Worm (Caenorhabditis elegans) whole organism, late embryonic: Measurements from ENCODE around the gene ugt-61.
"Not testable (repeated sequence)": the region's sequence is repeated elsewhere in the genome, so short reads cannot be mapped to it uniquely, and the experiment has no call there.

Experiments used
- C08G9.2 ChIP-seq: sonication (generic microtip); optimal IDR thresholded peaks from 2 replicates; lab custom pipeline; 2016; ENCODE audit warnings: mild to moderate bottlenecking, missing genetic modification characterization, moderate library complexity, missing compliant biosample characterization
- F13H6.1 ChIP-seq: sonication (generic microtip); optimal IDR thresholded peaks from 2 replicates; lab custom pipeline; 2016; ENCODE audit warnings: missing genetic modification characterization, missing compliant biosample characterization
- Y22D7AL.16 ChIP-seq: sonication (generic microtip); optimal IDR thresholded peaks from 2 replicates; lab custom pipeline; 2016; ENCODE audit warnings: missing genetic modification characterization, missing compliant biosample characterization
- ama-1 ChIP-seq: fragments of 150-350 bp; optimal IDR thresholded peaks from 2 replicates; lab custom pipeline; 2014
- ceh-14 ChIP-seq: sonication (generic microtip); optimal IDR thresholded peaks from 2 replicates; lab custom pipeline; 2016; ENCODE audit warnings: missing genotype, missing genetic modification characterization, missing compliant biosample characterization
- ceh-19 ChIP-seq: fragments of 200-800 bp; sonication (Bioruptor generic); optimal IDR thresholded peaks from 2 replicates; lab custom pipeline; 2018; ENCODE audit warnings: mild to moderate bottlenecking, missing genetic modification characterization, missing compliant biosample characterization
- ceh-30 ChIP-seq: fragments of 150-350 bp; optimal IDR thresholded peaks from 2 replicates; lab custom pipeline; 2014; ENCODE audit warnings: missing biosample characterization, missing genetic modification characterization
- ceh-45 ChIP-seq: fragments of 200-800 bp; sonication (Bioruptor generic); IDR thresholded peaks from 2 replicates; pipeline ENCODE4 v1.3.6; 2022; ENCODE audit warnings: missing genetic modification reagents, missing genetic modification characterization, missing compliant biosample characterization
- ceh-6 ChIP-seq: fragments of 200-800 bp; sonication (Bioruptor generic); optimal IDR thresholded peaks from 2 replicates; lab custom pipeline; 2018; ENCODE audit warnings: mild to moderate bottlenecking, missing genetic modification characterization, missing compliant biosample characterization
- ceh-9 ChIP-seq: sonication (generic microtip); optimal IDR thresholded peaks from 2 replicates; lab custom pipeline; 2016; ENCODE audit warnings: mild to moderate bottlenecking, missing genetic modification characterization, inconsistent platforms, missing compliant biosample characterization
- che-1 ChIP-seq: sonication (generic microtip); optimal IDR thresholded peaks from 2 replicates; lab custom pipeline; 2016; ENCODE audit warnings: mild to moderate bottlenecking, missing genetic modification characterization, missing compliant biosample characterization
- dmd-4 ChIP-seq: sonication (generic microtip); optimal IDR thresholded peaks from 2 replicates; lab custom pipeline; 2016; ENCODE audit warnings: borderline replicate concordance, missing genetic modification characterization, missing compliant biosample characterization
- dve-1 ChIP-seq: sonication (generic microtip); optimal IDR thresholded peaks from 2 replicates; lab custom pipeline; 2017; ENCODE audit warnings: antibody characterized with exemption, mild to moderate bottlenecking, missing genetic modification characterization, missing compliant biosample characterization
- elt-2 ChIP-seq: sonication (generic microtip); optimal IDR thresholded peaks from 2 replicates; lab custom pipeline; 2016; ENCODE audit warnings: missing genetic modification reagents, missing genetic modification characterization, missing compliant biosample characterization
- eyg-1 ChIP-seq: sonication (generic microtip); optimal IDR thresholded peaks from 2 replicates; lab custom pipeline; 2016; ENCODE audit warnings: missing genotype, missing genetic modification characterization, missing compliant biosample characterization
- gmeb-2 ChIP-seq: sonication (generic microtip); optimal IDR thresholded peaks from 2 replicates; lab custom pipeline; 2016; ENCODE audit warnings: missing genetic modification characterization, inconsistent platforms, missing compliant biosample characterization
- hlh-30 ChIP-seq: sonication (generic microtip); optimal IDR thresholded peaks from 2 replicates; lab custom pipeline; 2017; ENCODE audit warnings: antibody characterized with exemption, missing genetic modification characterization, missing compliant biosample characterization; ENCODE audit not compliant: insufficient read depth
- hlh-6 ChIP-seq: sonication (generic microtip); optimal IDR thresholded peaks from 2 replicates; lab custom pipeline; 2016; ENCODE audit warnings: missing genotype, missing genetic modification characterization, missing compliant biosample characterization
- lim-6 ChIP-seq: sonication (generic microtip); optimal IDR thresholded peaks from 2 replicates; lab custom pipeline; 2016; ENCODE audit warnings: missing genetic modification characterization, missing compliant biosample characterization
- lin-11 ChIP-seq: fragments of 200-800 bp; sonication (Bioruptor generic); optimal IDR thresholded peaks from 2 replicates; lab custom pipeline; 2018; ENCODE audit warnings: mild to moderate bottlenecking, missing genetic modification characterization, missing compliant biosample characterization
- madf-2 ChIP-seq: sonication (generic microtip); optimal IDR thresholded peaks from 2 replicates; lab custom pipeline; 2017; ENCODE audit warnings: missing genetic modification characterization, missing compliant biosample characterization
- mec-3 ChIP-seq: sonication (generic microtip); optimal IDR thresholded peaks from 2 replicates; lab custom pipeline; 2016; ENCODE audit warnings: borderline replicate concordance, missing genetic modification characterization, missing compliant biosample characterization
- nhr-11 ChIP-seq: fragments of 150-350 bp; optimal IDR thresholded peaks from 2 replicates; lab custom pipeline; 2014; ENCODE audit warnings: missing biosample characterization, missing genetic modification characterization
- npax-4 ChIP-seq: sonication (generic microtip); optimal IDR thresholded peaks from 2 replicates; lab custom pipeline; 2016; ENCODE audit warnings: missing genetic modification characterization, missing compliant biosample characterization
- pag-3 ChIP-seq: sonication (generic microtip); optimal IDR thresholded peaks from 2 replicates; lab custom pipeline; 2016; ENCODE audit warnings: missing compliant biosample characterization, missing genetic modification characterization, borderline replicate concordance
- pha-2 ChIP-seq: sonication (generic microtip); optimal IDR thresholded peaks from 2 replicates; lab custom pipeline; 2017; ENCODE audit warnings: mild to moderate bottlenecking, missing genetic modification characterization, missing compliant biosample characterization
- pha-4 ChIP-seq: fragments of 150-350 bp; optimal IDR thresholded peaks from 2 replicates; lab custom pipeline; 2018; ENCODE audit warnings: missing biosample characterization, missing genetic modification reagents, missing genetic modification characterization
- ref-2 ChIP-seq: sonication (generic microtip); optimal IDR thresholded peaks from 2 replicates; lab custom pipeline; 2016; ENCODE audit warnings: missing genetic modification characterization, missing compliant biosample characterization
- sdc-2 ChIP-seq: sonication (generic microtip); optimal IDR thresholded peaks from 2 replicates; lab custom pipeline; 2016; ENCODE audit warnings: missing genotype, missing genetic modification characterization, missing compliant biosample characterization
- sox-4 ChIP-seq: sonication (generic microtip); optimal IDR thresholded peaks from 2 replicates; lab custom pipeline; 2017; ENCODE audit warnings: mild to moderate bottlenecking, missing genetic modification characterization, inconsistent platforms, missing compliant biosample characterization
- syd-9 ChIP-seq: sonication (generic microtip); optimal IDR thresholded peaks from 2 replicates; lab custom pipeline; 2016; ENCODE audit warnings: mild to moderate bottlenecking, missing genetic modification characterization, moderate library complexity, missing compliant biosample characterization
- tbx-7 ChIP-seq: sonication (generic microtip); optimal IDR thresholded peaks from 2 replicates; lab custom pipeline; 2016; ENCODE audit warnings: missing genotype, missing genetic modification characterization, missing compliant biosample characterization
- ttx-3 ChIP-seq: sonication (generic microtip); optimal IDR thresholded peaks from 2 replicates; lab custom pipeline; 2016; ENCODE audit warnings: missing genetic modification reagents, missing genetic modification characterization, missing compliant biosample characterization
- ztf-16 ChIP-seq: sonication (generic microtip); optimal IDR thresholded peaks from 2 replicates; lab custom pipeline; 2017; ENCODE audit warnings: missing genetic modification characterization, missing compliant biosample characterization

Gene ugt-61

ce11 chrV:4758540-4758939 lies 16.3 kb downstream of the ugt-61 start:
- TF ChIP-seq lim-6 (tag; lab: Kevin White, UChicago), result no peak
- no peak for TF ChIP-seq ama-1 (lab: Kevin White, UChicago)
- no peak for TF ChIP-seq sox-4 (tag; lab: Kevin White, UChicago)
- no peak for TF ChIP-seq ceh-6
- no peak for TF ChIP-seq hlh-6
- no peak for TF ChIP-seq ceh-30
- TF ChIP-seq elt-2 (tag; lab: Kevin White, UChicago), result no peak
- no peak for TF ChIP-seq ztf-16 (tag; lab: Kevin White, UChicago)
- TF ChIP-seq ceh-14 (tag; lab: Kevin White, UChicago), result no peak
- no peak for TF ChIP-seq F13H6.1 (tag; lab: Kevin White, UChicago)
- no peak for TF ChIP-seq mec-3 (tag; lab: Kevin White, UChicago)
- no peak for TF ChIP-seq pha-4 (tag; lab: Kevin White, UChicago)
- TF ChIP-seq madf-2, result no peak
- TF ChIP-seq Y22D7AL.16 (tag; lab: Kevin White, UChicago), result no peak
- TF ChIP-seq pha-2 (tag; lab: Kevin White, UChicago), result no peak
- no peak for TF ChIP-seq pag-3 (tag; lab: Kevin White, UChicago)
- TF ChIP-seq, all 69 proteins: peak for 0

ce11 chrV:4760674-4761073 lies 18.5 kb downstream of the ugt-61 start, which contains the start of gene bgnt-1.4:
Gene bgnt-1.4 (plus strand): TSS chrV:4760974.
- not testable (repeated sequence) for TF ChIP-seq C08G9.2 (tag; lab: Kevin White, UChicago); ceh-45 (GFP tag; lab: Robert Waterston, UW); npax-4
- TF ChIP-seq, all 69 proteins: peak for 0; not testable (repeated sequence) for 69

ce11 chrV:4766501-4766900 lies 24.3 kb downstream of the ugt-61 start, which contains the start of gene C18G1.8:
Gene C18G1.8 (minus strand): TSS chrV:4766601.
- TF ChIP-seq lim-6 (tag; lab: Kevin White, UChicago) (no peak), hlh-30 (tag; lab: Kevin White, UChicago) (no peak), ttx-3 (no peak), sox-4 (tag; lab: Kevin White, UChicago) (no peak), lin-11 (tag; lab: Kevin White, UChicago) (no peak), ceh-19 (GFP tag; lab: Kevin White, UChicago) (no peak), dmd-4 (no peak), tbx-7 (no peak), dve-1 (tag; lab: Kevin White, UChicago) (no peak), F13H6.1 (tag; lab: Kevin White, UChicago) (no peak), che-1 (tag; lab: Kevin White, UChicago) (no peak), gmeb-2 (tag; lab: Kevin White, UChicago) (no peak), eyg-1 (no peak), syd-9 (tag; lab: Kevin White, UChicago) (no peak)
- TF ChIP-seq, all 69 proteins: peak for 0

ce11 chrV:4769633-4770032 lies 27.4 kb downstream of the ugt-61 start, which contains the start of gene C18G1.9:
Gene C18G1.9 (minus strand): TSS chrV:4769733.
- TF ChIP-seq sdc-2 (tag; lab: Kevin White, UChicago) (no peak), nhr-11 (tag; lab: Kevin White, UChicago) (no peak), ref-2 (no peak), ceh-9 (tag; lab: Kevin White, UChicago) (no peak), ama-1 (lab: Kevin White, UChicago) (no peak)
- TF ChIP-seq, all 69 proteins: peak for 0

ce11 chrV:4770408-4770947 lies 28.3 kb downstream of the ugt-61 start, which contains the start of gene elt-7:
Gene elt-7 (plus strand): TSS chrV:4770670.
- TF ChIP-seq C08G9.2 (tag; lab: Kevin White, UChicago) (no peak), elt-2 (tag; lab: Kevin White, UChicago) (peak; percentile 52), ztf-16 (tag; lab: Kevin White, UChicago) (no peak)
